Fruit fly (Drosophila melanogaster) whole organism, pupa: ENCODE data around the gene CG14883.

Experiments
- CG10348 ChIP-seq: fragments of 200-800 bp; sonication (Bioruptor generic); IDR thresholded peaks from 2 replicates; pipeline ENCODE4 v1.3.6; 2022; ENCODE audit warnings: missing biosample characterization, missing genetic modification characterization
- CG12605 ChIP-seq: fragments of 200-800 bp; sonication (Bioruptor generic); IDR thresholded peaks from 2 replicates; pipeline ENCODE4 v1.3.6; 2022; ENCODE audit warnings: missing biosample characterization, missing genetic modification characterization
- CG13204 ChIP-seq: fragments of 200-800 bp; sonication (Bioruptor generic); optimal IDR thresholded peaks from 2 replicates; lab custom pipeline; 2018; ENCODE audit warnings: missing biosample characterization, mild to moderate bottlenecking, missing genetic modification characterization, moderate library complexity
- CG14655 ChIP-seq: fragments of 200-800 bp; sonication (Bioruptor generic); optimal IDR thresholded peaks from 3 replicates; lab custom pipeline; 2017; ENCODE audit warnings: mild to moderate bottlenecking, missing biosample characterization, missing genetic modification reagents, missing genetic modification characterization
- CG15710 ChIP-seq: fragments of 200-800 bp; sonication (Bioruptor generic); optimal IDR thresholded peaks from 2 replicates; lab custom pipeline; 2018; ENCODE audit warnings: missing biosample characterization, mild to moderate bottlenecking, missing genetic modification characterization, moderate library complexity
- CG17806 ChIP-seq: fragments of 200-800 bp; sonication (Bioruptor generic); optimal IDR thresholded peaks from 2 replicates; lab custom pipeline; 2018; ENCODE audit warnings: missing biosample characterization, mild to moderate bottlenecking, missing genetic modification characterization, moderate library complexity
- CG32121 ChIP-seq: fragments of 200-800 bp; sonication (Bioruptor generic); IDR thresholded peaks from 2 replicates; pipeline ENCODE4 v1.3.6; 2022; ENCODE audit warnings: missing biosample characterization, missing genetic modification characterization
- CG34367 ChIP-seq: fragments of 200-800 bp; sonication (Bioruptor generic); optimal IDR thresholded peaks from 2 replicates; lab custom pipeline; 2018; ENCODE audit warnings: missing biosample characterization, mild to moderate bottlenecking, missing genetic modification characterization
- CG4496 ChIP-seq: fragments of 200-800 bp; sonication (Bioruptor generic); IDR thresholded peaks from 3 replicates; pipeline ENCODE4 v1.3.6; 2022; ENCODE audit warnings: missing biosample characterization, missing genetic modification characterization
- CG8159 ChIP-seq: fragments of 200-800 bp; sonication (Bioruptor generic); optimal IDR thresholded peaks from 3 replicates; lab custom pipeline; 2018; ENCODE audit warnings: missing biosample characterization, mild to moderate bottlenecking, missing genetic modification characterization, moderate library complexity
- CG8301 ChIP-seq: fragments of 200-800 bp; sonication (Bioruptor generic); optimal IDR thresholded peaks from 2 replicates; lab custom pipeline; 2018; ENCODE audit warnings: missing biosample characterization, mild to moderate bottlenecking, missing genetic modification characterization
- CG9948 ChIP-seq: fragments of 200-800 bp; sonication (Bioruptor generic); optimal IDR thresholded peaks from 2 replicates; lab custom pipeline; 2018; ENCODE audit warnings: missing biosample characterization, mild to moderate bottlenecking, missing genetic modification characterization, moderate library complexity
- D1 ChIP-seq: fragments of 200-800 bp; sonication (Bioruptor generic); optimal IDR thresholded peaks from 2 replicates; lab custom pipeline; 2018; ENCODE audit warnings: missing biosample characterization, mild to moderate bottlenecking, missing genetic modification characterization, moderate library complexity
- EcR ChIP-seq: fragments of 200-800 bp; sonication (Bioruptor generic); optimal IDR thresholded peaks from 3 replicates; lab custom pipeline; 2019; ENCODE audit warnings: missing biosample characterization, missing genetic modification characterization, mild to moderate bottlenecking, moderate library complexity, missing genetic modification reagents
- Ets98B ChIP-seq: fragments of 200-800 bp; sonication (Bioruptor generic); IDR thresholded peaks from 2 replicates; pipeline ENCODE4 v1.3.6; 2022; ENCODE audit warnings: missing biosample characterization, missing genetic modification characterization
- Pif1A ChIP-seq: fragments of 200-800 bp; sonication (Bioruptor generic); optimal IDR thresholded peaks from 3 replicates; lab custom pipeline; 2016; ENCODE audit warnings: missing biosample characterization, missing genetic modification characterization
- Pif1B ChIP-seq: fragments of 200-800 bp; sonication (Bioruptor generic); optimal IDR thresholded peaks from 3 replicates; lab custom pipeline; 2016; ENCODE audit warnings: missing biosample characterization, missing genetic modification characterization
- Snoo ChIP-seq: fragments of 200-800 bp; sonication (Bioruptor generic); optimal IDR thresholded peaks from 3 replicates; lab custom pipeline; 2017; ENCODE audit warnings: missing biosample characterization, mild to moderate bottlenecking, missing genetic modification characterization, inconsistent platforms
- fd96Ca ChIP-seq: fragments of 200-800 bp; sonication (Bioruptor generic); IDR thresholded peaks from 3 replicates; pipeline ENCODE4 v1.3.6; 2022; ENCODE audit warnings: missing biosample characterization, missing genetic modification characterization
- gl ChIP-seq: fragments of 200-800 bp; sonication (Bioruptor generic); optimal IDR thresholded peaks from 2 replicates; lab custom pipeline; 2018; ENCODE audit warnings: missing biosample characterization, mild to moderate bottlenecking, missing genetic modification characterization
- rn ChIP-seq: fragments of 200-800 bp; sonication (Bioruptor generic); IDR thresholded peaks from 2 replicates; pipeline ENCODE4 v1.3.6; 2022; ENCODE audit warnings: missing biosample characterization, missing genetic modification characterization

The CG14883 gene

dm6 chr3R:16441367-16441923 lies 14.4 kb upstream of the CG14883 start, which contains the start of gene ema:
ema (minus strand) TSS chr3R:16441661.
- TF ChIP-seq CG32121 (GFP tag; lab: Robert Waterston, UW): 0 out of 2 replicates have a peak, but pooled peaks have one; percentile 18
- no peak for TF ChIP-seq rn
- no peak for TF ChIP-seq Pif1A (GFP tag; lab: Kevin White, UChicago)
- TF ChIP-seq CG9948 (tag; lab: Kevin White, UChicago): no peak
- TF ChIP-seq EcR: no peak
- TF ChIP-seq Pif1B (GFP tag; lab: Kevin White, UChicago): no peak
- no peak for TF ChIP-seq D1 (tag; lab: Kevin White, UChicago)
- TF ChIP-seq CG8159 (tag; lab: Kevin White, UChicago): no peak
- no peak for TF ChIP-seq CG4496 (GFP tag; lab: Robert Waterston, UW)
- no peak for TF ChIP-seq CG17806
- no peak for TF ChIP-seq Snoo (tag; lab: Kevin White, UChicago)
- peak; percentile 36; the same call in 1 of the 2 replicates for TF ChIP-seq Ets98B (GFP tag; lab: Robert Waterston, UW)
- TF ChIP-seq CG15710: no peak
- TF ChIP-seq CG12605: no peak
- TF ChIP-seq CG14655 (GFP tag; lab: Kevin White, UChicago): no peak

dm6 chr3R:16442937-16443336 lies 12.9 kb upstream of the CG14883 start, which contains the start of the genes Ttc1 and CG14882:
Ttc1 (minus strand) TSS chr3R:16443007.
CG14882 (plus strand) TSS chr3R:16443207.
- TF ChIP-seq Ets98B (GFP tag; lab: Robert Waterston, UW) (peak; percentile 74), CG4496 (GFP tag; lab: Robert Waterston, UW) (peak; percentile 74), D1 (tag; lab: Kevin White, UChicago) (no peak), CG15710 (peak; percentile 80), CG32121 (GFP tag; lab: Robert Waterston, UW) (peak; percentile 87), CG9948 (tag; lab: Kevin White, UChicago) (peak; percentile 70), CG34367 (peak; percentile 64), CG17806 (peak; percentile 59), rn (peak; percentile 61), CG10348 (GFP tag; lab: Robert Waterston, UW) (peak; percentile 67; the same call in 1 of the 2 replicates), CG8159 (tag; lab: Kevin White, UChicago) (no peak), CG13204 (GFP tag; lab: Kevin White, UChicago) (no peak), CG12605 (peak; percentile 76), EcR (no peak), Pif1A (GFP tag; lab: Kevin White, UChicago) (no peak), Snoo (tag; lab: Kevin White, UChicago) (peak; percentile 72), Pif1B (GFP tag; lab: Kevin White, UChicago) (no peak), CG14655 (GFP tag; lab: Kevin White, UChicago) (no peak), gl (peak; percentile 16), CG8301 (tag; lab: Kevin White, UChicago) (peak; percentile 62), fd96Ca (GFP tag; lab: Robert Waterston, UW) (peak; percentile 44; the same call in 1 of the 3 replicates)

DNA sequence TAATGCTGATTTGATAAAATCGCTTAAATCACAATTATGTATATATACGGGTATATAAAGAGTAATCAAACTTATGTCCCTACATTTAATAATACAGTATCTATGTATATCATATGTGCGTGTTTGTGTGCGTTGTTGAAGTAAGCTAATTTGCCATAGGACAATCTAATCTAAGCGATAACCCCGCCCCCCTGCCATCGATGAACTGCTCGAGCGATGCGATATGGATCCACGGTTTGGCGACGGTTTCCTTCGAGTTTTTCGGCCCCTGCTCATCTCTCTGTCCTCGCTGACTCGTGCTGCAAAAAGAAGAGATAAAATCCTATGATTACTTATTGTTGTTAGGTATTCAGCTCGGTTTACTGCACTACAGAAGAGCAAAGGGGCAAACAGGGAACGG lies 9.0 kb upstream of the CG14883 start:
- no peak for TF ChIP-seq CG9948 (tag; lab: Kevin White, UChicago)
- no peak for TF ChIP-seq CG8159 (tag; lab: Kevin White, UChicago)
- TF ChIP-seq CG4496 (GFP tag; lab: Robert Waterston, UW): no peak
- TF ChIP-seq gl: no peak
- no peak for TF ChIP-seq rn
- TF ChIP-seq EcR: no peak
- TF ChIP-seq CG15710: no peak
- TF ChIP-seq CG17806: no peak
- no peak for TF ChIP-seq Pif1A (GFP tag; lab: Kevin White, UChicago)
- no peak for TF ChIP-seq CG14655 (GFP tag; lab: Kevin White, UChicago)
- no peak for TF ChIP-seq D1 (tag; lab: Kevin White, UChicago)
- no peak for TF ChIP-seq CG10348 (GFP tag; lab: Robert Waterston, UW)
- TF ChIP-seq Snoo (tag; lab: Kevin White, UChicago): no peak
- no peak for TF ChIP-seq CG12605
- no peak for TF ChIP-seq CG32121 (GFP tag; lab: Robert Waterston, UW)
- no peak for TF ChIP-seq CG13204 (GFP tag; lab: Kevin White, UChicago)
- no peak for TF ChIP-seq CG34367

dm6 chr3R:16447448-16448045 lies 8.3 kb upstream of the CG14883 start:
- TF ChIP-seq Pif1A (GFP tag; lab: Kevin White, UChicago) (no peak), CG4496 (GFP tag; lab: Robert Waterston, UW) (no peak), Snoo (tag; lab: Kevin White, UChicago) (no peak), CG15710 (no peak), CG34367 (no peak), CG32121 (GFP tag; lab: Robert Waterston, UW) (no peak), D1 (tag; lab: Kevin White, UChicago) (no peak), CG14655 (GFP tag; lab: Kevin White, UChicago) (no peak), Pif1B (GFP tag; lab: Kevin White, UChicago) (no peak), CG8159 (tag; lab: Kevin White, UChicago) (no peak), CG17806 (no peak), Ets98B (GFP tag; lab: Robert Waterston, UW) (no peak), gl (no peak), fd96Ca (GFP tag; lab: Robert Waterston, UW) (no peak), CG9948 (tag; lab: Kevin White, UChicago) (no peak)

DNA sequence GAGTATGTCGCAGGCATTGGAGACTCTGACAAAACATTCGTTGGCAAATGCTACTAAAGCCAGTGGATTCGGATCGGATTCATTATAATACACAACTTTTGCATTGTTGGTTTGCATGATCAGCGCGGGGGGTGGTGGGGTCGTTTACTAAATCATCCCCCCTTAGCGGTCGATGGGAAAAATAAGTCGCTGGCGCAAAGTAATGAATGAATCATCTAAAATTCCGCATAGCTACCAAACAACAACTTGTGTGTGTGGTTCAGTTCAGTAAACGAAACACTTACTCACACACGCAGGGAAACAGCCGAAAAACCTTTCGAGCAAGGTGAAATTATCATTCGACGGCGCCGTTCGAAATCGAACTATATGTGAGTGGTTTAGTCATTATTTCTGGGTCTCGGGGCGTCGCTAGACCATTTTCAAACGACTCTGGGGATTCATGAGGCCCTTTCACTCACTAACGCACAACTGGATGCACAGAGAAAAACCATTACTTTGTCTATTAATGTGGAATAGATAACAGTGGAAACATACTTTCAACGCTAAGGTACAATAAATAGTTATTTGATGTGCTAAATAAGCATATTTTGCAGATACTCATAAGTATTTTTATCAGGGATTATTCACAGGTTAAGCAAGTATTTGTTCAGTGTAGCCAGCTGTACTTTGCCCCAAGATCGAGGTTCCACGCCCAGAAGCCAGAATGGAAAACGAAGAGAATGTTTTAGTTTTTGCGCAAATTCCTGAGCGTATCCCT lies 7.3 kb upstream of the CG14883 start:
- TF ChIP-seq CG32121 (GFP tag; lab: Robert Waterston, UW) (peak; percentile 63), Pif1A (GFP tag; lab: Kevin White, UChicago) (no peak), fd96Ca (GFP tag; lab: Robert Waterston, UW) (peak; percentile 87), CG9948 (tag; lab: Kevin White, UChicago) (peak; percentile 84), Ets98B (GFP tag; lab: Robert Waterston, UW) (peak; percentile 82), gl (peak; percentile 87), CG14655 (GFP tag; lab: Kevin White, UChicago) (peak; percentile 89), rn (peak; percentile 86), CG17806 (peak; percentile 76), Pif1B (GFP tag; lab: Kevin White, UChicago) (no peak), CG34367 (peak; percentile 86), CG10348 (GFP tag; lab: Robert Waterston, UW) (peak; percentile 49; the same call in 1 of the 2 replicates), Snoo (tag; lab: Kevin White, UChicago) (no peak), CG13204 (GFP tag; lab: Kevin White, UChicago) (peak; percentile 44), CG8301 (tag; lab: Kevin White, UChicago) (peak; percentile 89), EcR (no peak), CG12605 (peak; percentile 87), CG4496 (GFP tag; lab: Robert Waterston, UW) (peak; percentile 95)
- TF ChIP-seq, all 21 proteins: peak for 14
